Worm (Caenorhabditis elegans) whole organism, young adult: ENCODE results near the gene egas-4.

Source experiments
- C06A6.2 ChIP-seq: fragments of 200-800 bp; sonication (Bioruptor generic); conservative IDR thresholded peaks from 2 replicates; pipeline ENCODE4 v1.3.6; 2022; ENCODE audit warnings: missing genetic modification characterization, missing compliant biosample characterization
- D2030.7 ChIP-seq: fragments of 200-800 bp; sonication (Bioruptor generic); IDR thresholded peaks from 2 replicates; pipeline ENCODE4 v1.3.6; 2022; ENCODE audit warnings: missing genetic modification reagents, missing genetic modification characterization, missing compliant biosample characterization
- F10E7.11 ChIP-seq: sonication (generic microtip); optimal IDR thresholded peaks from 2 replicates; lab custom pipeline; 2017; ENCODE audit warnings: mild to moderate bottlenecking, missing genetic modification characterization, moderate library complexity, missing compliant biosample characterization
- F37B4.10 ChIP-seq: fragments of 200-800 bp; sonication (Bioruptor generic); IDR thresholded peaks from 2 replicates; pipeline ENCODE4 v1.3.6; 2022; ENCODE audit warnings: missing genetic modification characterization, missing compliant biosample characterization
- F57A8.1 ChIP-seq: fragments of 200-800 bp; sonication (Bioruptor generic); optimal IDR thresholded peaks from 2 replicates; lab custom pipeline; 2018; ENCODE audit warnings: mild to moderate bottlenecking, missing genetic modification characterization, moderate library complexity, missing compliant biosample characterization
- K11D2.4 ChIP-seq: fragments of 200-800 bp; sonication (Bioruptor generic); IDR thresholded peaks from 2 replicates; pipeline ENCODE4 v1.3.6; 2022; ENCODE audit warnings: missing genetic modification reagents, missing genetic modification characterization, missing compliant biosample characterization
- Y53F4B.3 ChIP-seq: fragments of 200-800 bp; sonication (Bioruptor generic); IDR thresholded peaks from 2 replicates; pipeline ENCODE4 v1.3.6; 2022; ENCODE audit warnings: missing genetic modification reagents, missing genetic modification characterization, missing compliant biosample characterization
- Y67H2A.10 ChIP-seq: fragments of 200-800 bp; sonication (Bioruptor generic); conservative IDR thresholded peaks from 2 replicates; pipeline ENCODE4 v1.3.6; 2022; ENCODE audit warnings: missing genetic modification reagents, missing genetic modification characterization, missing compliant biosample characterization
- Y79H2A.3 ChIP-seq: fragments of 200-800 bp; sonication (Bioruptor generic); conservative IDR thresholded peaks from 2 replicates; pipeline ENCODE4 v1.3.6; 2022; ENCODE audit warnings: missing genetic modification reagents, missing genetic modification characterization, missing compliant biosample characterization
- attf-3 ChIP-seq: fragments of 200-800 bp; sonication (Bioruptor generic); conservative IDR thresholded peaks from 2 replicates; pipeline ENCODE4 v1.3.6; 2022; ENCODE audit warnings: missing genetic modification reagents, missing genetic modification characterization, missing compliant biosample characterization
- attf-6 ChIP-seq: fragments of 200-800 bp; sonication (Bioruptor generic); IDR thresholded peaks from 2 replicates; pipeline ENCODE4 v1.3.6; 2022; ENCODE audit warnings: missing genetic modification reagents, missing genetic modification characterization, missing compliant biosample characterization
- bed-2 ChIP-seq: fragments of 200-800 bp; sonication (Bioruptor generic); IDR thresholded peaks from 2 replicates; pipeline ENCODE4 v1.3.6; 2022; ENCODE audit warnings: missing genetic modification reagents, missing genetic modification characterization, missing compliant biosample characterization
- cebp-2 ChIP-seq: fragments of 200-800 bp; sonication (Bioruptor generic); IDR thresholded peaks from 2 replicates; pipeline ENCODE4 v1.3.6; 2022; ENCODE audit warnings: missing genetic modification characterization, missing compliant biosample characterization
- ceh-100 ChIP-seq: fragments of 200-800 bp; sonication (Bioruptor generic); IDR thresholded peaks from 2 replicates; pipeline ENCODE4 v1.3.6; 2022; ENCODE audit warnings: missing genetic modification reagents, missing genetic modification characterization, missing compliant biosample characterization
- ceh-40 ChIP-seq: fragments of 200-800 bp; sonication (Bioruptor generic); IDR thresholded peaks from 2 replicates; pipeline ENCODE4 v1.3.6; 2022; ENCODE audit warnings: missing genetic modification characterization, missing compliant biosample characterization
- dox-1 ChIP-seq: fragments of 200-800 bp; sonication (Bioruptor generic); IDR thresholded peaks from 2 replicates; pipeline ENCODE4 v1.3.6; 2022; ENCODE audit warnings: missing genetic modification reagents, missing genetic modification characterization, missing compliant biosample characterization
- dpff-1 ChIP-seq: sonication (generic microtip); optimal IDR thresholded peaks from 2 replicates; lab custom pipeline; 2017; ENCODE audit warnings: mild to moderate bottlenecking, missing genetic modification characterization, missing compliant biosample characterization
- efl-1 ChIP-seq: fragments of 150-350 bp; optimal IDR thresholded peaks from 2 replicates; lab custom pipeline; 2014; ENCODE audit warnings: missing biosample characterization, missing genetic modification reagents, missing genetic modification characterization
- egl-18 ChIP-seq: fragments of 200-800 bp; sonication (Bioruptor generic); IDR thresholded peaks from 2 replicates; pipeline ENCODE4 v1.3.6; 2022; ENCODE audit warnings: missing genetic modification reagents, missing genetic modification characterization, missing compliant biosample characterization
- egrh-3 ChIP-seq: fragments of 200-800 bp; sonication (Bioruptor generic); IDR thresholded peaks from 2 replicates; pipeline ENCODE4 v1.3.6; 2022; ENCODE audit warnings: missing genetic modification reagents, missing genetic modification characterization, missing compliant biosample characterization
- hlh-12 ChIP-seq: sonication (generic microtip); optimal IDR thresholded peaks from 2 replicates; lab custom pipeline; 2016; ENCODE audit warnings: missing genetic modification characterization, missing compliant biosample characterization
- let-526 ChIP-seq: fragments of 200-800 bp; sonication (Bioruptor generic); IDR thresholded peaks from 2 replicates; pipeline ENCODE4 v1.3.6; 2022; ENCODE audit warnings: missing genetic modification reagents, missing genetic modification characterization, missing compliant biosample characterization
- let-607 ChIP-seq, 2 experiments: fragments of 200-800 bp in 1 of 2; sonication (Bioruptor generic) in 1 of 2; sonication (generic microtip) in 1 of 2; optimal IDR thresholded peaks; 2 replicates each; lab custom pipeline; 2016 to 2018; ENCODE audit warnings: mild to moderate bottlenecking in 2 of 2, missing compliant biosample characterization in 2 of 2, missing genetic modification characterization in 2 of 2, moderate library complexity in 2 of 2, missing genotype in 1 of 2
- lin-40 ChIP-seq: sonication (generic microtip); optimal IDR thresholded peaks from 2 replicates; lab custom pipeline; 2016; ENCODE audit warnings: missing genetic modification characterization, mild to moderate bottlenecking, missing compliant biosample characterization, missing genotype, missing genetic modification reagents
- lin-54 ChIP-seq: fragments of 200-800 bp; sonication (Bioruptor generic); optimal IDR thresholded peaks from 2 replicates; lab custom pipeline; 2018; ENCODE audit warnings: mild to moderate bottlenecking, missing genetic modification characterization, missing compliant biosample characterization
- lsy-27 ChIP-seq: sonication (generic microtip); optimal IDR thresholded peaks from 2 replicates; lab custom pipeline; 2017; ENCODE audit warnings: missing genetic modification characterization, mild to moderate bottlenecking, missing compliant biosample characterization, antibody characterized with exemption, missing genotype, borderline replicate concordance; ENCODE audit not compliant: insufficient read depth
- madf-10 ChIP-seq: sonication (generic microtip); optimal IDR thresholded peaks from 2 replicates; lab custom pipeline; 2016; ENCODE audit warnings: mild to moderate bottlenecking, missing genetic modification characterization, missing compliant biosample characterization
- mcd-1 ChIP-seq: fragments of 200-800 bp; sonication (Bioruptor generic); IDR thresholded peaks from 2 replicates; pipeline ENCODE4 v1.3.6; 2022; ENCODE audit warnings: missing genetic modification reagents, missing genetic modification characterization, missing compliant biosample characterization
- mes-4 ChIP-seq: sonication (generic microtip); optimal IDR thresholded peaks from 2 replicates; lab custom pipeline; 2016; ENCODE audit warnings: missing genotype, missing genetic modification characterization, missing compliant biosample characterization
- nfya-1 ChIP-seq: sonication (generic microtip); optimal IDR thresholded peaks from 2 replicates; lab custom pipeline; 2017; ENCODE audit warnings: antibody characterized with exemption, missing compliant biosample characterization, missing genetic modification characterization, borderline replicate concordance; ENCODE audit not compliant: insufficient read depth
- nfyb-1 ChIP-seq: fragments of 200-800 bp; sonication (Bioruptor generic); IDR thresholded peaks from 2 replicates; pipeline ENCODE4 v1.3.6; 2022; ENCODE audit warnings: missing genetic modification reagents, missing genetic modification characterization, missing compliant biosample characterization
- nhr-120 ChIP-seq: fragments of 200-800 bp; sonication (Bioruptor generic); IDR thresholded peaks from 2 replicates; pipeline ENCODE4 v1.3.6; 2022; ENCODE audit warnings: missing genetic modification characterization, missing compliant biosample characterization
- nhr-179 ChIP-seq: sonication (generic microtip); optimal IDR thresholded peaks from 2 replicates; lab custom pipeline; 2016; ENCODE audit warnings: mild to moderate bottlenecking, missing genetic modification characterization, missing compliant biosample characterization
- nhr-27 ChIP-seq: fragments of 200-800 bp; sonication (Bioruptor generic); optimal IDR thresholded peaks from 2 replicates; lab custom pipeline; 2018; ENCODE audit warnings: mild to moderate bottlenecking, missing genetic modification characterization, moderate library complexity, missing compliant biosample characterization
- nhr-90 ChIP-seq: sonication (generic microtip); optimal IDR thresholded peaks from 2 replicates; lab custom pipeline; 2016; ENCODE audit warnings: missing genotype, mild to moderate bottlenecking, missing genetic modification characterization, missing compliant biosample characterization
- pha-4 ChIP-seq: fragments of 150-350 bp; sonication (generic microtip); optimal IDR thresholded peaks from 2 replicates; lab custom pipeline; 2014; ENCODE audit warnings: missing biosample characterization, missing genetic modification reagents, missing genetic modification characterization
- rec-8 ChIP-seq, 2 experiments: sonication (generic microtip); optimal IDR thresholded peaks; 2 replicates each; lab custom pipeline; 2016; ENCODE audit warnings: mild to moderate bottlenecking in 2 of 2, missing genetic modification characterization in 2 of 2, missing genetic modification reagents in 2 of 2, missing genotype in 2 of 2, missing biosample characterization in 1 of 2, missing compliant biosample characterization in 1 of 2, moderate library complexity in 1 of 2
- repo-1 ChIP-seq: sonication (generic microtip); optimal IDR thresholded peaks from 2 replicates; lab custom pipeline; 2017; ENCODE audit warnings: mild to moderate bottlenecking, missing genetic modification characterization, missing compliant biosample characterization
- sea-2 ChIP-seq: fragments of 200-800 bp; sonication (Bioruptor generic); IDR thresholded peaks from 2 replicates; pipeline ENCODE4 v1.3.6; 2022; ENCODE audit warnings: missing genetic modification characterization, missing compliant biosample characterization
- snpc-1.3 ChIP-seq: sonication (generic microtip); optimal IDR thresholded peaks from 2 replicates; lab custom pipeline; 2017; ENCODE audit warnings: missing genetic modification characterization, mild to moderate bottlenecking, missing compliant biosample characterization, antibody characterized with exemption, moderate library complexity, missing genotype, missing genetic modification reagents; ENCODE audit not compliant: insufficient read depth
- sptf-2 ChIP-seq: fragments of 200-800 bp; sonication (Bioruptor generic); optimal IDR thresholded peaks from 2 replicates; lab custom pipeline; 2018; ENCODE audit warnings: mild to moderate bottlenecking, missing genetic modification characterization, missing compliant biosample characterization
- tbx-9 ChIP-seq: sonication (generic microtip); optimal IDR thresholded peaks from 2 replicates; lab custom pipeline; 2016; ENCODE audit warnings: borderline replicate concordance, missing genetic modification characterization, inconsistent platforms, missing compliant biosample characterization
- unc-130 ChIP-seq: sonication (generic microtip); optimal IDR thresholded peaks from 2 replicates; lab custom pipeline; 2016; ENCODE audit warnings: missing genetic modification reagents, missing genetic modification characterization, missing compliant biosample characterization
- zfh-2 ChIP-seq: fragments of 200-800 bp; sonication (Bioruptor generic); conservative IDR thresholded peaks from 2 replicates; pipeline ENCODE4 v1.3.6; 2022; ENCODE audit warnings: missing genetic modification reagents, missing genetic modification characterization, missing compliant biosample characterization
- zim-3 ChIP-seq: sonication (generic microtip); optimal IDR thresholded peaks from 2 replicates; lab custom pipeline; 2017; ENCODE audit warnings: mild to moderate bottlenecking, missing genetic modification characterization, moderate library complexity, missing compliant biosample characterization
- ztf-22 ChIP-seq: fragments of 200-800 bp; sonication (Bioruptor generic); optimal IDR thresholded peaks from 2 replicates; lab custom pipeline; 2018; ENCODE audit warnings: mild to moderate bottlenecking, missing genetic modification characterization, moderate library complexity, missing compliant biosample characterization
- ztf-25 ChIP-seq: fragments of 200-800 bp; sonication (Bioruptor generic); IDR thresholded peaks from 2 replicates; pipeline ENCODE4 v1.3.6; 2022; ENCODE audit warnings: missing genetic modification reagents, missing genetic modification characterization, missing compliant biosample characterization

The egas-4 gene

ce11 chrIV:7486201-7486947, 11.3 kb downstream of the egas-4 start, which contains the start of the genes his-61 and his-62 (continued):
- TF ChIP-seq zfh-2 (GFP tag; lab: Robert Waterston, UW) = no peak
- no peak for TF ChIP-seq lin-40 (tag; lab: Kevin White, UChicago)
- TF ChIP-seq rec-8 (tag; optimal IDR thresholded peaks at IDR 0.05; lab: Kevin White, UChicago) = no peak
- TF ChIP-seq nfya-1 (tag; lab: Kevin White, UChicago) = no peak
- TF ChIP-seq sptf-2 = no peak
- TF ChIP-seq nfyb-1 (GFP tag; lab: Robert Waterston, UW) = 0 out of 2 replicates have a peak, but pooled peaks have one; percentile 22
- no peak for TF ChIP-seq hlh-12
- TF ChIP-seq ztf-22 (GFP tag; lab: Kevin White, UChicago) = no peak
- no peak for TF ChIP-seq egrh-3
- TF ChIP-seq sea-2 (GFP tag; lab: Robert Waterston, UW) = no peak
- TF ChIP-seq C06A6.2 = no peak
- peak; percentile 10; the same call in 1 of the 2 replicates for TF ChIP-seq Y79H2A.3 (GFP tag; lab: Robert Waterston, UW)
- no peak for TF ChIP-seq nhr-120 (GFP tag; lab: Robert Waterston, UW)
- TF ChIP-seq nhr-90 = peak; percentile 42
- no peak for TF ChIP-seq pha-4
- TF ChIP-seq F57A8.1 (GFP tag; lab: Kevin White, UChicago) = no peak
- no peak for TF ChIP-seq snpc-1.3 (tag; lab: Kevin White, UChicago)
- TF ChIP-seq mcd-1 (GFP tag; lab: Robert Waterston, UW) = peak; percentile 51
- no peak for TF ChIP-seq attf-3 (GFP tag; lab: Robert Waterston, UW)
- no peak for TF ChIP-seq ceh-40 (GFP tag; lab: Robert Waterston, UW)
- TF ChIP-seq D2030.7 (GFP tag; lab: Robert Waterston, UW) = peak; percentile 68
- no peak for TF ChIP-seq nhr-27 (tag; lab: Kevin White, UChicago)
- no peak for TF ChIP-seq let-607 (tag; optimal IDR thresholded peaks at IDR 0.05; lab: Kevin White, UChicago)
- TF ChIP-seq K11D2.4 (GFP tag; lab: Robert Waterston, UW) = no peak
- TF ChIP-seq zim-3 (tag; lab: Kevin White, UChicago) = no peak
- peak; percentile 53 for TF ChIP-seq ceh-100 (GFP tag; lab: Robert Waterston, UW)
- TF ChIP-seq dpff-1 = no peak
- TF ChIP-seq F10E7.11 (tag; lab: Kevin White, UChicago) = no peak
- TF ChIP-seq madf-10 (tag; lab: Kevin White, UChicago) = no peak
- TF ChIP-seq repo-1 (tag; lab: Kevin White, UChicago) = no peak
- TF ChIP-seq egl-18 (GFP tag; lab: Robert Waterston, UW) = no peak
- TF ChIP-seq let-526 (GFP tag; lab: Robert Waterston, UW) = no peak
- no peak for TF ChIP-seq Y53F4B.3 (GFP tag; lab: Robert Waterston, UW)
- no peak for TF ChIP-seq tbx-9
- no peak for TF ChIP-seq Y67H2A.10
- TF ChIP-seq dox-1 = peak; percentile 82
- TF ChIP-seq attf-6 (GFP tag; lab: Robert Waterston, UW) = peak; percentile 80; the same call in 1 of the 2 replicates
- TF ChIP-seq bed-2 (GFP tag; lab: Robert Waterston, UW) = no peak
- TF ChIP-seq lin-54 = no peak
- TF ChIP-seq unc-130 (GFP tag; lab: Kevin White, UChicago) = no peak
- no peak for TF ChIP-seq lsy-27 (tag; lab: Kevin White, UChicago)
- TF ChIP-seq F37B4.10 (GFP tag; lab: Robert Waterston, UW) = no peak
- TF ChIP-seq mes-4 (tag; lab: Kevin White, UChicago) = no peak
- TF ChIP-seq ztf-25 (GFP tag; lab: Robert Waterston, UW) = no peak
- peak; percentile 62; the same call in 1 of the 2 replicates for TF ChIP-seq cebp-2 (GFP tag; lab: Robert Waterston, UW)
- no peak for TF ChIP-seq nhr-179 (tag; lab: Kevin White, UChicago)
- no peak for TF ChIP-seq efl-1
